Worm (Caenorhabditis elegans): ENCODE results near the gene clec-191.

- TF ChIP-seq flt-1 (GFP tag; IDR thresholded peaks at IDR 0.05) (no peak), med-1 (GFP tag; optimal IDR thresholded peaks at IDR 0.05; ENCODE audit: insufficient read depth) (no peak), klf-2 (GFP tag; conservative IDR thresholded peaks at IDR 0.05) (no peak), ref-1 (GFP tag; conservative IDR thresholded peaks at IDR 0.05) (no peak), ztf-29 (GFP tag; IDR thresholded peaks at IDR 0.05) (no peak)
Observed at ce11 chrIV:16277902-16278301, 2.6 kb downstream of the clec-191 start, which contains the start of gene ccch-2.

Data from whole organism, midembryonic.